Fruit fly (Drosophila melanogaster) whole organism, prepupa: Measurements from ENCODE around the gene CG33523.

Experiments
- Blimp-1 ChIP-seq: fragments of 200-800 bp; sonication (Bioruptor generic); optimal IDR thresholded peaks from 3 replicates; lab custom pipeline; 2017; ENCODE audit warnings: missing biosample characterization, missing genetic modification characterization, mild to moderate bottlenecking, moderate library complexity, missing genetic modification reagents
- CG10631 ChIP-seq: fragments of 200-800 bp; sonication (Bioruptor generic); optimal IDR thresholded peaks from 2 replicates; lab custom pipeline; 2016; ENCODE audit warnings: missing biosample characterization, missing genetic modification characterization
- CG11294 ChIP-seq: fragments of 200-800 bp; sonication (Bioruptor generic); IDR thresholded peaks from 2 replicates; pipeline ENCODE4 v1.3.6; 2022; ENCODE audit warnings: missing biosample characterization, missing genetic modification characterization
- CG11762 ChIP-seq: fragments of 200-800 bp; sonication (Bioruptor generic); optimal IDR thresholded peaks from 3 replicates; lab custom pipeline; 2016; ENCODE audit warnings: missing biosample characterization, missing genetic modification characterization; ENCODE audit not compliant: insufficient read depth
- CG15336 ChIP-seq: fragments of 200-800 bp; sonication (Bioruptor generic); IDR thresholded peaks from 2 replicates; pipeline ENCODE4 v1.3.6; 2022; ENCODE audit warnings: missing biosample characterization, missing genetic modification characterization
- CG1621 ChIP-seq: fragments of 200-800 bp; sonication (Bioruptor generic); optimal IDR thresholded peaks from 3 replicates; lab custom pipeline; 2018; ENCODE audit warnings: missing biosample characterization, mild to moderate bottlenecking, missing genetic modification characterization
- CG16779 ChIP-seq: fragments of 200-800 bp; sonication (Bioruptor generic); optimal IDR thresholded peaks from 3 replicates; lab custom pipeline; 2017; ENCODE audit warnings: missing biosample characterization, mild to moderate bottlenecking, missing genetic modification characterization
- CG3032 ChIP-seq: fragments of 200-800 bp; optimal IDR thresholded peaks from 2 replicates; lab custom pipeline; 2019; ENCODE audit warnings: missing biosample characterization, mild to moderate bottlenecking, missing genetic modification characterization, moderate library complexity
- CG3919 ChIP-seq: fragments of 200-800 bp; sonication (Bioruptor generic); optimal IDR thresholded peaks from 3 replicates; lab custom pipeline; 2016; ENCODE audit warnings: missing biosample characterization, missing genetic modification characterization
- CG4318 ChIP-seq: fragments of 200-800 bp; sonication (Bioruptor generic); optimal IDR thresholded peaks from 3 replicates; lab custom pipeline; 2017; ENCODE audit warnings: missing biosample characterization, mild to moderate bottlenecking, missing genetic modification characterization
- CG6163 ChIP-seq: fragments of 200-800 bp; sonication (Bioruptor generic); IDR thresholded peaks from 3 replicates; pipeline ENCODE4 v1.3.6; 2022; ENCODE audit warnings: missing biosample characterization, missing genetic modification characterization
- CG6276 ChIP-seq: fragments of 200-800 bp; sonication (Bioruptor generic); optimal IDR thresholded peaks from 2 replicates; lab custom pipeline; 2017; ENCODE audit warnings: missing biosample characterization, mild to moderate bottlenecking, missing genetic modification characterization
- CG6792 ChIP-seq: fragments of 200-800 bp; sonication (Bioruptor generic); optimal IDR thresholded peaks from 3 replicates; lab custom pipeline; 2016; ENCODE audit warnings: missing biosample characterization, missing genetic modification characterization
- CG6854 ChIP-seq: fragments of 200-800 bp; sonication (Bioruptor generic); optimal IDR thresholded peaks from 2 replicates; lab custom pipeline; 2017; ENCODE audit warnings: missing biosample characterization, mild to moderate bottlenecking, missing genetic modification characterization
- CG7368 ChIP-seq: fragments of 200-800 bp; sonication (Bioruptor generic); optimal IDR thresholded peaks from 3 replicates; lab custom pipeline; 2016; ENCODE audit warnings: missing biosample characterization, missing genetic modification characterization
- CG8319 ChIP-seq: fragments of 200-800 bp; sonication (Bioruptor generic); optimal IDR thresholded peaks from 3 replicates; lab custom pipeline; 2016; ENCODE audit warnings: missing biosample characterization, missing genetic modification characterization
- CG8632 ChIP-seq: fragments of 200-800 bp; sonication (Bioruptor generic); optimal IDR thresholded peaks from 3 replicates; lab custom pipeline; 2016; ENCODE audit warnings: missing biosample characterization, missing genetic modification characterization
- CG9139 ChIP-seq: fragments of 200-800 bp; sonication (Bioruptor generic); optimal IDR thresholded peaks from 3 replicates; lab custom pipeline; 2017; ENCODE audit warnings: missing biosample characterization, mild to moderate bottlenecking, missing genetic modification characterization
- Eip75B ChIP-seq: fragments of 200-800 bp; sonication (Bioruptor generic); optimal IDR thresholded peaks from 3 replicates; lab custom pipeline; 2016; ENCODE audit warnings: missing biosample characterization, missing genetic modification characterization
- Eip78C ChIP-seq: fragments of 200-800 bp; sonication (Bioruptor generic); peaks from one replicate; lab custom pipeline; 2016; ENCODE audit warnings: missing biosample characterization, missing genetic modification characterization
- Eip93F ChIP-seq: fragments of 200-800 bp; sonication (Bioruptor generic); optimal IDR thresholded peaks from 2 replicates; lab custom pipeline; 2016; ENCODE audit warnings: missing biosample characterization, mild to moderate bottlenecking, missing genetic modification characterization
- Ets21C ChIP-seq: fragments of 200-800 bp; sonication (Bioruptor generic); optimal IDR thresholded peaks from 3 replicates; lab custom pipeline; 2016; ENCODE audit warnings: missing biosample characterization, missing genetic modification characterization
- Ets96B ChIP-seq: fragments of 200-800 bp; optimal IDR thresholded peaks from 2 replicates; lab custom pipeline; 2019; ENCODE audit warnings: missing biosample characterization, mild to moderate bottlenecking, missing genetic modification characterization, moderate library complexity
- Hr39 ChIP-seq: fragments of 200-800 bp; sonication (Bioruptor generic); optimal IDR thresholded peaks from 2 replicates; lab custom pipeline; 2016; ENCODE audit warnings: missing biosample characterization, missing genetic modification characterization
- Hr4 ChIP-seq: fragments of 200-800 bp; sonication (Bioruptor generic); optimal IDR thresholded peaks from 3 replicates; lab custom pipeline; 2016; ENCODE audit warnings: missing biosample characterization, missing genetic modification characterization
- Lpt ChIP-seq: fragments of 200-800 bp; sonication (Bioruptor generic); optimal IDR thresholded peaks from 3 replicates; lab custom pipeline; 2016; ENCODE audit warnings: missing biosample characterization, missing genetic modification characterization
- OdsH ChIP-seq: fragments of 200-800 bp; sonication (Bioruptor generic); optimal IDR thresholded peaks from 3 replicates; lab custom pipeline; 2016; ENCODE audit warnings: missing biosample characterization, missing genetic modification characterization
- Smox ChIP-seq: fragments of 200-800 bp; sonication (Bioruptor generic); optimal IDR thresholded peaks from 3 replicates; lab custom pipeline; 2016; ENCODE audit warnings: missing biosample characterization, missing genetic modification characterization
- Sox102F ChIP-seq: fragments of 200-800 bp; sonication (Bioruptor generic); optimal IDR thresholded peaks from 2 replicates; lab custom pipeline; 2016; ENCODE audit warnings: missing biosample characterization, mild to moderate bottlenecking, missing genetic modification characterization
- Sox14 ChIP-seq: fragments of 200-800 bp; sonication (Bioruptor generic); optimal IDR thresholded peaks from 3 replicates; lab custom pipeline; 2016; ENCODE audit warnings: missing biosample characterization, missing genetic modification characterization
- Sox15 ChIP-seq: fragments of 200-800 bp; sonication (Bioruptor generic); optimal IDR thresholded peaks from 3 replicates; lab custom pipeline; 2016; ENCODE audit warnings: missing biosample characterization, missing genetic modification characterization
- achi ChIP-seq: fragments of 200-800 bp; sonication (Bioruptor generic); optimal IDR thresholded peaks from 3 replicates; lab custom pipeline; 2016; ENCODE audit warnings: missing biosample characterization, missing genetic modification characterization
- acj6 ChIP-seq: fragments of 200-800 bp; sonication (Bioruptor generic); optimal IDR thresholded peaks from 3 replicates; lab custom pipeline; 2016; ENCODE audit warnings: missing biosample characterization, missing genetic modification characterization
- cyc ChIP-seq: fragments of 200-800 bp; sonication (Bioruptor generic); optimal IDR thresholded peaks from 3 replicates; lab custom pipeline; 2016; ENCODE audit warnings: missing biosample characterization, missing genetic modification characterization
- dac ChIP-seq: fragments of 200-800 bp; sonication (Bioruptor generic); optimal IDR thresholded peaks from 2 replicates; lab custom pipeline; 2017; ENCODE audit warnings: missing biosample characterization, mild to moderate bottlenecking, missing genetic modification characterization
- eg ChIP-seq: fragments of 200-800 bp; sonication (Bioruptor generic); IDR thresholded peaks from 3 replicates; pipeline ENCODE4 v1.3.6; 2022; ENCODE audit warnings: missing biosample characterization, missing genetic modification characterization
- esn ChIP-seq: fragments of 200-800 bp; sonication (Bioruptor generic); optimal IDR thresholded peaks from 2 replicates; lab custom pipeline; 2016; ENCODE audit warnings: missing biosample characterization, mild to moderate bottlenecking, missing genetic modification characterization, moderate library complexity
- fd59A ChIP-seq: fragments of 200-800 bp; sonication (Bioruptor generic); optimal IDR thresholded peaks from 2 replicates; lab custom pipeline; 2017; ENCODE audit warnings: missing biosample characterization, mild to moderate bottlenecking, missing genetic modification characterization, missing genetic modification reagents
- fd85E ChIP-seq: fragments of 200-800 bp; sonication (Bioruptor generic); optimal IDR thresholded peaks from 3 replicates; lab custom pipeline; 2016; ENCODE audit warnings: missing biosample characterization, missing genetic modification characterization
- fkh ChIP-seq: fragments of 200-800 bp; sonication (Bioruptor generic); optimal IDR thresholded peaks from 3 replicates; lab custom pipeline; 2017; ENCODE audit warnings: missing biosample characterization, mild to moderate bottlenecking, missing genetic modification characterization, moderate library complexity
- net ChIP-seq: fragments of 200-800 bp; sonication (Bioruptor generic); optimal IDR thresholded peaks from 3 replicates; lab custom pipeline; 2016; ENCODE audit warnings: missing biosample characterization, missing genetic modification characterization
- spab ChIP-seq: fragments of 200-800 bp; sonication (Bioruptor generic); optimal IDR thresholded peaks from 2 replicates; lab custom pipeline; 2017; ENCODE audit warnings: missing biosample characterization, mild to moderate bottlenecking, missing genetic modification characterization, missing genetic modification reagents
- ss ChIP-seq, 2 experiments: fragments of 200-800 bp; sonication (Bioruptor generic); optimal IDR thresholded peaks; 2 replicates in 1 of 2; 3 replicates in 1 of 2; lab custom pipeline; 2017 to 2018; ENCODE audit warnings: mild to moderate bottlenecking in 2 of 2, missing biosample characterization in 2 of 2, missing genetic modification characterization in 2 of 2, moderate library complexity in 1 of 2
- vri ChIP-seq: fragments of 200-800 bp; sonication (Bioruptor generic); optimal IDR thresholded peaks from 3 replicates; lab custom pipeline; 2016; ENCODE audit warnings: missing biosample characterization, mild to moderate bottlenecking, missing genetic modification characterization

CG33523 gene

dm6 chr3L:5974575-5975421 is 51.1 kb downstream of the CG33523 start:
- peak; percentile 84 for TF ChIP-seq fkh
- TF ChIP-seq CG10631 (GFP tag; lab: Kevin White, UChicago) = no peak
- TF ChIP-seq CG15336 (GFP tag; lab: Robert Waterston, UW) = no peak
- TF ChIP-seq fd85E (GFP tag; lab: Kevin White, UChicago) = no peak

DNA sequence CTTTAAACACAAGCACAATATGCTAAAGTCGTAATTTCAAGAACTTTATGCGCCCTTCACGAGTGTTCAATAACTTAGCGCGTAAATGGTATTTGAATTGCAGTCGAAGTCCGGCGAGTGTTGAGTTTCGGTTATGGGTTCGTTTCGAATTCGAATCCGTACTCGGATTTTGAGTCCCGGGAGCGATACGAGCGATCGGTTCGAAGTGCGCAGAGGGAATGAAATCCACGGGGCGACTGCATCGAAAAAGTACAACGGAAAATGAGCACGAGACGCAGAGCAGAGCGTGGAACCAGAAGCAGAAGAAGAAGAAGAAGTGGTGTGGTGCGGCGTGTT is 52.1 kb downstream of the CG33523 start, which contains the start of gene CG10479:
TSS of gene CG10479 (minus strand) at position 223 of the 336 bp plus-strand sequence.
- TF ChIP-seq Blimp-1 = no peak
- TF ChIP-seq Eip78C (GFP tag; lab: Kevin White, UChicago) = peak; percentile 18
- TF ChIP-seq CG6163 (GFP tag; lab: Robert Waterston, UW) = peak; percentile 5; the same call in 1 of the 3 replicates

DNA sequence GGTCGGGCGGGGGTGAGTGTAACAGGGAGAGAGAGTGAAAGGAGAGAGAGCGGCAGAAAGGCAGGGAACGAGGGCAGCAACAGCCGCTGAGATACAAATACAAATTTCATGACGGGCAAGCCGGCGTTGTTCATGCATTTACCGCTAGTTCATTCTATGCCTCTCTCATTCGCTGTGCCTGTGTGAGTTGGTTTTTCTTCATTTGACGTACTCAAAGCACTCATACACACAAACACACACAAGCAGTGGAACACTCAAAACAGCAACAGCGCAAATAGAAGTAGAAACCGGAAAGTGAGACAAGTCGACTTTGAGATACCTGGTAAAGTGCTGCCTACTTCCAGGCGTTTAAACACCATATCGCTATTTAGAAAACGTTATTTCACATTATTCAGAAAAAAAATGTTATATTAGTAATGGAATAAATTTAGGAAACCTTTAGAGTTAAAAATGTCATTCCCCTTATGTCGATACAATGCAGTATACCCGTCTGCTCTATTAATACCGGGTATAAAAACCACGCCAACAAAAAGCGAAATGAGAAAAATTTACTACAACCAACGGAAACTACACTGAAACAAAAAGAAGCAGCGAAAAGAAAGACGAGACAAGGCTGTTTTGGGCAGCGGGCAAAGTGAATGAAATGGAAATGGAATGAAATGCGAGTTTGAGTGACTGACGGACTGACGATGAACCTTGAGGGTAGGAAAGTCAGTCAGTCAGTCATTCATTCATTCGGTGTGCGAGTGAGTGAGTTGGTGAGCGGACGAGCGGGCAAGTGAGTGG is 52.7 kb downstream of the CG33523 start:
- peak; percentile 48 for TF ChIP-seq achi
- no peak for TF ChIP-seq CG8319 (GFP tag; lab: Kevin White, UChicago)
- peak; percentile 52 for TF ChIP-seq Sox14 (GFP tag; lab: Kevin White, UChicago)
- peak; percentile 66 for TF ChIP-seq CG11294 (GFP tag; lab: Robert Waterston, UW)
- no peak for TF ChIP-seq CG8632 (GFP tag; lab: Kevin White, UChicago)
- TF ChIP-seq CG6792 (GFP tag; lab: Kevin White, UChicago) = peak; percentile 31
- peak; percentile 55 for TF ChIP-seq CG6276
- peak; percentile 78 for TF ChIP-seq fkh
- TF ChIP-seq eg = peak; percentile 79
- TF ChIP-seq Hr4 = peak; percentile 72
- TF ChIP-seq cyc (GFP tag; lab: Kevin White, UChicago) = peak; percentile 39
- no peak for TF ChIP-seq fd85E (GFP tag; lab: Kevin White, UChicago)
- no peak for TF ChIP-seq Ets21C (GFP tag; lab: Kevin White, UChicago)
- no peak for TF ChIP-seq Lpt
- TF ChIP-seq fd59A = peak; percentile 16
- TF ChIP-seq CG11762 (GFP tag; lab: Kevin White, UChicago) = peak; percentile 5
- TF ChIP-seq Eip78C (GFP tag; lab: Kevin White, UChicago) = peak; percentile 85
- TF ChIP-seq ss (GFP tag; optimal IDR thresholded peaks at IDR 0.05; lab: Kevin White, UChicago) = peak; percentile 6 to 7
- TF ChIP-seq CG3032 (tag; lab: Kevin White, UChicago) = peak; percentile 33
- no peak for TF ChIP-seq CG9139 (GFP tag; lab: Kevin White, UChicago)
- peak; percentile 41 for TF ChIP-seq spab
- peak; percentile 27 for TF ChIP-seq dac (GFP tag; lab: Kevin White, UChicago)
- peak; percentile 7 for TF ChIP-seq CG7368 (GFP tag; lab: Kevin White, UChicago)
- TF ChIP-seq net (GFP tag; lab: Kevin White, UChicago) = no peak
- TF ChIP-seq CG10631 (GFP tag; lab: Kevin White, UChicago) = peak; percentile 77
- no peak for TF ChIP-seq Sox102F (GFP tag; lab: Kevin White, UChicago)
- TF ChIP-seq vri = no peak
- peak; percentile 46 for TF ChIP-seq CG3919
- peak; percentile 25 for TF ChIP-seq Hr39
- TF ChIP-seq OdsH = peak; percentile 57
- TF ChIP-seq CG16779 (tag; lab: Kevin White, UChicago) = peak; percentile 32
- no peak for TF ChIP-seq Eip93F
- peak; percentile 57 for TF ChIP-seq Ets96B (tag; lab: Kevin White, UChicago)
- TF ChIP-seq Sox15 (GFP tag; lab: Kevin White, UChicago) = no peak
- TF ChIP-seq Eip75B (GFP tag; lab: Kevin White, UChicago) = peak; percentile 68
- peak; percentile 46 for TF ChIP-seq CG4318
- no peak for TF ChIP-seq CG1621 (tag; lab: Kevin White, UChicago)
- peak; percentile 40 for TF ChIP-seq esn (GFP tag; lab: Kevin White, UChicago)
- peak; percentile 4 for TF ChIP-seq Smox (GFP tag; lab: Kevin White, UChicago)
- TF ChIP-seq CG6854 = no peak
- peak; percentile 55 for TF ChIP-seq acj6
